Worm (Caenorhabditis elegans) whole organism, midembryonic: ENCODE measurements around the gene T05C12.15.

Experiments used
- cog-1 ChIP-seq: sonication (generic microtip); optimal IDR thresholded peaks from 2 replicates; lab custom pipeline; 2016; ENCODE audit warnings: missing genetic modification characterization, missing compliant biosample characterization
- flt-1 ChIP-seq: fragments of 200-800 bp; sonication (Bioruptor generic); IDR thresholded peaks from 2 replicates; pipeline ENCODE4 v1.3.6; 2022; ENCODE audit warnings: missing genetic modification characterization, missing compliant biosample characterization
- klf-2 ChIP-seq: fragments of 200-800 bp; sonication (Bioruptor generic); conservative IDR thresholded peaks from 2 replicates; pipeline ENCODE4 v1.3.6; 2022; ENCODE audit warnings: missing genetic modification reagents, missing genetic modification characterization, missing compliant biosample characterization
- med-1 ChIP-seq: sonication (generic microtip); optimal IDR thresholded peaks from 2 replicates; lab custom pipeline; 2017; ENCODE audit warnings: missing genetic modification characterization, mild to moderate bottlenecking, missing compliant biosample characterization, antibody characterized with exemption, missing genetic modification reagents; ENCODE audit not compliant: insufficient read depth
- ref-1 ChIP-seq: fragments of 200-800 bp; sonication (Bioruptor generic); conservative IDR thresholded peaks from 2 replicates; pipeline ENCODE4 v1.3.6; 2022; ENCODE audit warnings: missing genetic modification reagents, missing genetic modification characterization, missing compliant biosample characterization

- TF ChIP-seq cog-1 (tag; lab: Kevin White, UChicago) (no peak), med-1 (no peak), klf-2 (GFP tag; lab: Robert Waterston, UW) (no peak), ref-1 (GFP tag; lab: Robert Waterston, UW) (no peak), flt-1 (GFP tag; lab: Robert Waterston, UW) (no peak)
Observed at ce11 chrII:8129495-8130010, 39.8 kb upstream of the T05C12.15 start, which contains the start of gene ulp-4.
